Worm (Caenorhabditis elegans): ENCODE data around the gene bath-5.
"Not testable (repeated sequence)": the region's sequence is repeated elsewhere in the genome, so short reads cannot be mapped to it uniquely, and the experiment has no call there.

ce11 chrII:2032282-2032681 is 530 bp upstream of the bath-5 start, which contains the start of gene btb-4:
- TF ChIP-seq zim-3 (tag; optimal IDR thresholded peaks at IDR 0.05); snpc-1.3 (tag; optimal IDR thresholded peaks at IDR 0.05; ENCODE audit: insufficient read depth); rcor-1 (GFP tag; IDR thresholded peaks at IDR 0.05); lin-35 (GFP tag; optimal IDR thresholded peaks at IDR 0.05); nfyb-1 (GFP tag; IDR thresholded peaks at IDR 0.05); ceh-40 (GFP tag; IDR thresholded peaks at IDR 0.05): not testable (repeated sequence)
